Worm (Caenorhabditis elegans) whole organism, L4 larva: ENCODE data around the gene ZK1307.4.

Experiments used
- aha-1 ChIP-seq: fragments of 150-350 bp; peaks from one replicate; lab custom pipeline; 2014; ENCODE audit warnings: missing biosample characterization, missing genetic modification characterization
- cey-2 ChIP-seq: sonication (generic microtip); optimal IDR thresholded peaks from 3 replicates; lab custom pipeline; 2017; ENCODE audit warnings: missing genetic modification characterization, mild to moderate bottlenecking, missing compliant biosample characterization, antibody characterized with exemption, borderline replicate concordance; ENCODE audit not compliant: insufficient read depth
- egl-27 ChIP-seq: sonication (generic microtip); optimal IDR thresholded peaks from 3 replicates; lab custom pipeline; 2017; ENCODE audit warnings: missing biosample characterization, missing genetic modification reagents, missing genetic modification characterization
- jun-1 ChIP-seq: fragments of 150-350 bp; optimal IDR thresholded peaks from 2 replicates; lab custom pipeline; 2014; ENCODE audit warnings: missing biosample characterization, missing genetic modification reagents, missing genetic modification characterization
- lin-29 ChIP-seq: fragments of 200-800 bp; sonication (Bioruptor generic); IDR thresholded peaks from 2 replicates; pipeline ENCODE4 v1.3.6; 2022; ENCODE audit warnings: missing genetic modification reagents, missing genetic modification characterization, missing compliant biosample characterization
- madf-5 ChIP-seq, 2 experiments: fragments of 200-800 bp; sonication (Bioruptor generic); IDR thresholded peaks; 2 replicates each; pipeline ENCODE4 v1.3.6; 2022; ENCODE audit warnings: missing compliant biosample characterization in 2 of 2, missing genetic modification characterization in 2 of 2
- mep-1 ChIP-seq: fragments of 150-350 bp; sonication (generic microtip); optimal IDR thresholded peaks from 3 replicates; lab custom pipeline; 2014; ENCODE audit warnings: missing biosample characterization, missing genetic modification characterization
- nhr-237 ChIP-seq: sonication (generic microtip); optimal IDR thresholded peaks from 2 replicates; lab custom pipeline; 2017; ENCODE audit warnings: missing biosample characterization, missing genetic modification characterization
- nhr-42 ChIP-seq: fragments of 200-800 bp; sonication (Bioruptor generic); IDR thresholded peaks from 2 replicates; pipeline ENCODE4 v1.3.6; 2022; ENCODE audit warnings: missing genetic modification characterization, missing compliant biosample characterization
- tag-97 ChIP-seq: fragments of 200-800 bp; sonication (Bioruptor generic); IDR thresholded peaks from 2 replicates; pipeline ENCODE4 v1.3.6; 2022; ENCODE audit warnings: missing genetic modification characterization, missing compliant biosample characterization
- tra-1 ChIP-seq: fragments of 200-800 bp; sonication (Bioruptor generic); IDR thresholded peaks from 2 replicates; pipeline ENCODE4 v1.3.6; 2022; ENCODE audit warnings: missing genetic modification reagents, missing genetic modification characterization, missing compliant biosample characterization
- unc-62 ChIP-seq, 3 experiments: fragments of 150-350 bp in 1 of 3; sonication (generic microtip); optimal IDR thresholded peaks in 2 of 3; peaks in 1 of 3; 1 replicate in 1 of 3; 2 replicates in 2 of 3; lab custom pipeline; 2014 to 2017; ENCODE audit warnings: missing biosample characterization in 3 of 3, missing genetic modification characterization in 3 of 3, missing genetic modification reagents in 3 of 3, missing genotype in 1 of 3
- zag-1 ChIP-seq: fragments of 150-350 bp; optimal IDR thresholded peaks from 2 replicates; lab custom pipeline; 2014; ENCODE audit warnings: missing biosample characterization, missing genetic modification characterization

- TF ChIP-seq aha-1 (tag; lab: Kevin White, UChicago) (no peak), madf-5 (GFP tag; IDR thresholded peaks at IDR 0.05; lab: Robert Waterston, UW) (no peak), tra-1 (no peak), zag-1 (no peak), unc-62 (GFP tag; optimal IDR thresholded peaks at IDR 0.05 in 1 of 2; lab: Kevin White, UChicago) (no peak), unc-62 (tag; optimal IDR thresholded peaks at IDR 0.05; lab: Kevin White, UChicago) (no peak), nhr-237 (no peak), nhr-42 (GFP tag; lab: Robert Waterston, UW) (no peak), cey-2 (tag; lab: Kevin White, UChicago) (no peak), tag-97 (GFP tag; lab: Robert Waterston, UW) (no peak), egl-27 (tag; lab: Kevin White, UChicago) (no peak), lin-29 (GFP tag; lab: Robert Waterston, UW) (no peak), jun-1 (tag; lab: Kevin White, UChicago) (no peak), mep-1 (tag; lab: Kevin White, UChicago) (no peak)
These were observed 40.2 kb downstream of the ZK1307.4 start, which contains the start of the genes T15H9.5 and T15H9.4 for ce11 chrII:9611347-9611923.
